Fruit fly (Drosophila melanogaster) whole organism, embryonic: ENCODE data around the gene CG10337.

Experiments
- Asciz ChIP-seq: fragments of 200-800 bp; sonication (Bioruptor generic); optimal IDR thresholded peaks from 2 replicates; lab custom pipeline; 2017; ENCODE audit warnings: missing biosample characterization, mild to moderate bottlenecking, missing genetic modification characterization, missing genetic modification reagents
- Atf6 ChIP-seq: fragments of 200-800 bp; sonication (Bioruptor generic); IDR thresholded peaks from 2 replicates; pipeline ENCODE4 v1.3.6; 2022; ENCODE audit warnings: missing biosample characterization, missing genetic modification characterization
- CG10366 ChIP-seq: fragments of 200-800 bp; sonication (Bioruptor generic); IDR thresholded peaks from 2 replicates; pipeline ENCODE4 v1.3.6; 2022; ENCODE audit warnings: missing biosample characterization, missing genetic modification characterization
- CG10959 ChIP-seq: fragments of 200-800 bp; sonication (Bioruptor generic); IDR thresholded peaks from 2 replicates; pipeline ENCODE4 v1.3.6; 2022; ENCODE audit warnings: missing biosample characterization, missing genetic modification characterization
- CG12236 ChIP-seq: fragments of 200-800 bp; sonication (Bioruptor generic); optimal IDR thresholded peaks from 2 replicates; lab custom pipeline; 2016; ENCODE audit warnings: missing biosample characterization, missing genetic modification characterization
- CG12659 ChIP-seq: fragments of 200-800 bp; sonication (Bioruptor generic); optimal IDR thresholded peaks from 3 replicates; lab custom pipeline; 2017; ENCODE audit warnings: mild to moderate bottlenecking, missing biosample characterization, missing genetic modification reagents, missing genetic modification characterization
- CG12942 ChIP-seq: fragments of 200-800 bp; sonication (Bioruptor generic); optimal IDR thresholded peaks from 3 replicates; lab custom pipeline; 2016; ENCODE audit warnings: missing biosample characterization, missing genetic modification characterization
- CG14014 ChIP-seq: fragments of 200-800 bp; sonication (Bioruptor generic); IDR thresholded peaks from 2 replicates; pipeline ENCODE4 v1.3.6; 2022; ENCODE audit warnings: missing biosample characterization, missing genetic modification characterization
- CG15011 ChIP-seq: fragments of 200-800 bp; sonication (Bioruptor generic); optimal IDR thresholded peaks from 3 replicates; lab custom pipeline; 2018; ENCODE audit warnings: missing biosample characterization, mild to moderate bottlenecking, missing genetic modification characterization
- CG16863 ChIP-seq: fragments of 200-800 bp; sonication (Bioruptor generic); optimal IDR thresholded peaks from 3 replicates; lab custom pipeline; 2016; ENCODE audit warnings: missing biosample characterization, missing genetic modification characterization
- CG17829 ChIP-seq: fragments of 200-800 bp; optimal IDR thresholded peaks from 2 replicates; lab custom pipeline; 2019; ENCODE audit warnings: missing biosample characterization, mild to moderate bottlenecking, missing genetic modification characterization, moderate library complexity
- CG18619 ChIP-seq: fragments of 200-800 bp; sonication (Bioruptor generic); optimal IDR thresholded peaks from 3 replicates; lab custom pipeline; 2017; ENCODE audit warnings: missing biosample characterization, mild to moderate bottlenecking, missing genetic modification characterization
- CG2120 ChIP-seq: fragments of 200-800 bp; sonication (Bioruptor generic); optimal IDR thresholded peaks from 3 replicates; lab custom pipeline; 2016; ENCODE audit warnings: missing biosample characterization, missing genetic modification characterization
- CG2678 ChIP-seq: fragments of 200-800 bp; sonication (Bioruptor generic); optimal IDR thresholded peaks from 3 replicates; lab custom pipeline; 2019; ENCODE audit warnings: missing biosample characterization, mild to moderate bottlenecking, missing genetic modification characterization, moderate library complexity
- CG31224 ChIP-seq: fragments of 200-800 bp; sonication (Bioruptor generic); IDR thresholded peaks from 2 replicates; pipeline ENCODE4 v1.3.6; 2022; ENCODE audit warnings: missing biosample characterization, missing genetic modification characterization
- CG33557 ChIP-seq: fragments of 200-800 bp; sonication (Bioruptor generic); optimal IDR thresholded peaks from 2 replicates; lab custom pipeline; 2019; ENCODE audit warnings: missing biosample characterization, mild to moderate bottlenecking, missing genetic modification characterization, moderate library complexity
- CG3407 ChIP-seq: fragments of 200-800 bp; sonication (Bioruptor generic); optimal IDR thresholded peaks from 2 replicates; lab custom pipeline; 2018; ENCODE audit warnings: missing biosample characterization, mild to moderate bottlenecking, missing genetic modification characterization
- CG4820 ChIP-seq: fragments of 200-800 bp; sonication (Bioruptor generic); optimal IDR thresholded peaks from 3 replicates; lab custom pipeline; 2016; ENCODE audit warnings: missing biosample characterization, missing genetic modification characterization
- CG6813 ChIP-seq: fragments of 200-800 bp; sonication (Bioruptor generic); optimal IDR thresholded peaks from 2 replicates; lab custom pipeline; 2017; ENCODE audit warnings: missing biosample characterization, missing genetic modification characterization, mild to moderate bottlenecking, moderate library complexity, missing genetic modification reagents
- CG7928 ChIP-seq: fragments of 200-800 bp; sonication (Bioruptor generic); optimal IDR thresholded peaks from 2 replicates; lab custom pipeline; 2017; ENCODE audit warnings: missing biosample characterization, mild to moderate bottlenecking, missing genetic modification characterization
- CG8388 ChIP-seq: fragments of 200-800 bp; sonication (Bioruptor generic); optimal IDR thresholded peaks from 2 replicates; lab custom pipeline; 2019; ENCODE audit warnings: missing biosample characterization, mild to moderate bottlenecking, missing genetic modification characterization, moderate library complexity
- CG9437 ChIP-seq: fragments of 200-800 bp; sonication (Bioruptor generic); optimal IDR thresholded peaks from 2 replicates; lab custom pipeline; 2018; ENCODE audit warnings: missing biosample characterization, mild to moderate bottlenecking, missing genetic modification characterization
- ERR ChIP-seq: fragments of 200-800 bp; sonication (Bioruptor generic); optimal IDR thresholded peaks from 2 replicates; lab custom pipeline; 2016; ENCODE audit warnings: missing biosample characterization, missing genetic modification characterization
- HLHmδ ChIP-seq: fragments of 200-800 bp; sonication (Bioruptor generic); optimal IDR thresholded peaks from 2 replicates; lab custom pipeline; 2018; ENCODE audit warnings: missing biosample characterization, mild to moderate bottlenecking, missing genetic modification characterization, moderate library complexity
- Jarid2 ChIP-seq: fragments of 200-800 bp; sonication (Bioruptor generic); optimal IDR thresholded peaks from 3 replicates; lab custom pipeline; 2017; ENCODE audit warnings: mild to moderate bottlenecking, missing biosample characterization, missing genetic modification reagents, missing genetic modification characterization
- Rfx ChIP-seq: fragments of 200-800 bp; sonication (Bioruptor generic); IDR thresholded peaks from 2 replicates; pipeline ENCODE4 v1.3.6; 2022; ENCODE audit warnings: missing biosample characterization, missing genetic modification characterization
- Scr ChIP-seq: fragments of 200-800 bp; sonication (Bioruptor generic); IDR thresholded peaks from 2 replicates; pipeline ENCODE4 v1.3.6; 2022; ENCODE audit warnings: missing biosample characterization, missing genetic modification characterization; ENCODE audit not compliant: partially characterized antibody
- bcd ChIP-seq: fragments of 200-800 bp; sonication (Bioruptor generic); optimal IDR thresholded peaks from 2 replicates; lab custom pipeline; 2017; ENCODE audit warnings: missing biosample characterization, mild to moderate bottlenecking, missing genetic modification characterization
- cato ChIP-seq: fragments of 200-800 bp; sonication (Bioruptor generic); optimal IDR thresholded peaks from 2 replicates; lab custom pipeline; 2016; ENCODE audit warnings: missing biosample characterization, missing genetic modification characterization, borderline replicate concordance
- da ChIP-seq: fragments of 200-800 bp; sonication (Bioruptor generic); optimal IDR thresholded peaks from 2 replicates; lab custom pipeline; 2016; ENCODE audit warnings: missing biosample characterization, missing genetic modification characterization
- exex ChIP-seq: fragments of 200-800 bp; sonication (Bioruptor generic); optimal IDR thresholded peaks from 4 replicates; lab custom pipeline; 2018; ENCODE audit warnings: missing biosample characterization, mild to moderate bottlenecking, missing genetic modification characterization, moderate library complexity
- eyg ChIP-seq: fragments of 200-800 bp; sonication (Bioruptor generic); optimal IDR thresholded peaks from 3 replicates; lab custom pipeline; 2016; ENCODE audit warnings: missing biosample characterization, missing genetic modification characterization
- fd96Cb ChIP-seq: fragments of 200-800 bp; sonication (Bioruptor generic); optimal IDR thresholded peaks from 2 replicates; lab custom pipeline; 2018; ENCODE audit warnings: missing biosample characterization, mild to moderate bottlenecking, missing genetic modification characterization, moderate library complexity
- gro ChIP-seq: fragments of 200-800 bp; sonication (Bioruptor generic); optimal IDR thresholded peaks from 2 replicates; lab custom pipeline; 2016; ENCODE audit warnings: missing biosample characterization, missing genetic modification characterization
- ham ChIP-seq: fragments of 200-800 bp; sonication (Bioruptor generic); IDR thresholded peaks from 2 replicates; pipeline ENCODE4 v1.3.6; 2022; ENCODE audit warnings: missing biosample characterization, missing genetic modification characterization
- lbe ChIP-seq: fragments of 200-800 bp; sonication (Bioruptor generic); optimal IDR thresholded peaks from 2 replicates; lab custom pipeline; 2016; ENCODE audit warnings: missing biosample characterization, mild to moderate bottlenecking, missing genetic modification characterization
- mam ChIP-seq: fragments of 200-800 bp; sonication (Bioruptor generic); optimal IDR thresholded peaks from 3 replicates; lab custom pipeline; 2016; ENCODE audit warnings: missing biosample characterization, missing genetic modification characterization
- odd ChIP-seq: fragments of 200-800 bp; sonication (Bioruptor generic); optimal IDR thresholded peaks from 2 replicates; lab custom pipeline; 2017; ENCODE audit warnings: missing biosample characterization, mild to moderate bottlenecking, missing genetic modification characterization
- org-1 ChIP-seq: fragments of 200-800 bp; sonication (Bioruptor generic); optimal IDR thresholded peaks from 2 replicates; lab custom pipeline; 2017; ENCODE audit warnings: missing biosample characterization, missing genetic modification characterization
- otp ChIP-seq: fragments of 200-800 bp; sonication (Bioruptor generic); IDR thresholded peaks from 3 replicates; pipeline ENCODE4, ENCODE4 v1.3.6; 2022; ENCODE audit warnings: missing biosample characterization, missing genetic modification characterization
- pan ChIP-seq, 4 experiments: fragments of >200 bp in 3 of 4; fragments of 200-800 bp in 1 of 4; sonication (Bioruptor generic) in 1 of 4; optimal IDR thresholded peaks in 3 of 4; IDR thresholded peaks in 1 of 4; 2 replicates each; pipeline versions ENCODE4 v1.3.6 to Lab custom; 2017 to 2022; ENCODE audit warnings: missing biosample characterization in 2 of 4, missing genetic modification characterization in 2 of 4, mixed read lengths in 1 of 4
- psq ChIP-seq: fragments of 200-800 bp; sonication (Bioruptor generic); optimal IDR thresholded peaks from 2 replicates; lab custom pipeline; 2017; ENCODE audit warnings: missing biosample characterization, missing genetic modification characterization
- sc ChIP-seq, 3 experiments: fragments of >200 bp in 2 of 3; fragments of 200-800 bp in 1 of 3; sonication (Bioruptor generic) in 1 of 3; optimal IDR thresholded peaks; 2 replicates in 2 of 3; 3 replicates in 1 of 3; lab custom pipeline; 2017; ENCODE audit warnings: mild to moderate bottlenecking in 1 of 3, missing biosample characterization in 1 of 3, missing genetic modification characterization in 1 of 3, missing genetic modification reagents in 1 of 3
- shn ChIP-seq: fragments of 200-800 bp; sonication (Bioruptor generic); optimal IDR thresholded peaks from 3 replicates; lab custom pipeline; 2016; ENCODE audit warnings: missing biosample characterization, missing genetic modification characterization
- tap ChIP-seq: fragments of 200-800 bp; optimal IDR thresholded peaks from 3 replicates; lab custom pipeline; 2019; ENCODE audit warnings: missing biosample characterization, mild to moderate bottlenecking, missing genetic modification characterization, moderate library complexity
- toy ChIP-seq: fragments of 200-800 bp; sonication (Bioruptor generic); IDR thresholded peaks from 2 replicates; pipeline ENCODE4 v1.3.6; 2022; ENCODE audit warnings: missing biosample characterization, missing genetic modification characterization
- ttk ChIP-seq: fragments of 200-800 bp; sonication (Bioruptor generic); IDR thresholded peaks from 2 replicates; pipeline ENCODE4 v2.1.2; 2022; ENCODE audit warnings: missing biosample characterization, missing genetic modification characterization
- vvl ChIP-seq: fragments of 200-800 bp; sonication (Bioruptor generic); IDR thresholded peaks from 2 replicates; pipeline ENCODE4 v1.3.6; 2022; ENCODE audit warnings: missing biosample characterization, missing genetic modification characterization
- z ChIP-seq: fragments of 200-800 bp; sonication (Bioruptor generic); IDR thresholded peaks from 3 replicates; pipeline ENCODE4 v1.3.6; 2022; ENCODE audit warnings: missing biosample characterization, missing genetic modification characterization

The CG10337 gene

dm6 chr2L:19517154-19517814, 29.5 kb downstream of the CG10337 start, which contains the start of gene Hasp (continued):
- TF ChIP-seq Asciz (peak; percentile 58), CG12942 (GFP tag; lab: Kevin White, UChicago) (peak; percentile 46), CG10366 (peak; percentile 17; the same call in 1 of the 2 replicates), bcd (GFP tag; lab: Kevin White, UChicago) (peak; percentile 53), toy (GFP tag; lab: Robert Waterston, UW) (no peak), CG15011 (GFP tag; lab: Kevin White, UChicago) (no peak), CG6813 (peak; percentile 12), psq (GFP tag; lab: Kevin White, UChicago) (no peak), eyg (GFP tag; lab: Kevin White, UChicago) (no peak), CG16863 (GFP tag; lab: Kevin White, UChicago) (no peak), ttk (GFP tag; lab: Robert Waterston, UW) (peak; percentile 33; the same call in 1 of the 2 replicates), otp (GFP tag; lab: Robert Waterston, UW) (no peak), CG7928 (no peak), cato (GFP tag; lab: Kevin White, UChicago) (no peak), fd96Cb (tag; lab: Kevin White, UChicago) (peak; percentile 69), CG31224 (GFP tag; lab: Robert Waterston, UW) (peak; percentile 50; the same call in 1 of the 2 replicates), exex (tag; lab: Kevin White, UChicago) (no peak), z (GFP tag; lab: Robert Waterston, UW) (no peak), ham (GFP tag; lab: Robert Waterston, UW) (no peak), CG14014 (GFP tag; lab: Robert Waterston, UW) (peak; percentile 63; the same call in 1 of the 2 replicates), mam (GFP tag; lab: Kevin White, UChicago) (no peak), da (no peak), CG8388 (peak; percentile 59), lbe (no peak), tap (tag; lab: Kevin White, UChicago) (no peak), CG9437 (GFP tag; lab: Kevin White, UChicago) (peak; percentile 12), CG10959 (GFP tag; lab: Robert Waterston, UW) (no peak), ERR (GFP tag; lab: Kevin White, UChicago) (no peak), CG2120 (GFP tag; lab: Kevin White, UChicago) (peak; percentile 39), Scr (GFP tag; lab: Robert Waterston, UW) (peak; percentile 60), pan (optimal IDR thresholded peaks at IDR 0.05; lab: Kevin White, UChicago) (no peak), pan (GFP tag; optimal IDR thresholded peaks at IDR 0.05 in 1 of 2, IDR thresholded peaks at IDR 0.05 in 1 of 2) (peak in 1 of 2 experiments; percentile 65), CG17829 (peak; percentile 62), odd (GFP tag; lab: Kevin White, UChicago) (no peak), Atf6 (GFP tag; lab: Robert Waterston, UW) (no peak; the same call in 1 of the 2 replicates), sc (optimal IDR thresholded peaks at IDR 0.05; lab: Kevin White, UChicago) (no peak), sc (GFP tag; optimal IDR thresholded peaks at IDR 0.05; lab: Kevin White, UChicago) (no peak), CG3407 (GFP tag; lab: Kevin White, UChicago) (no peak), HLHmδ (GFP tag; lab: Kevin White, UChicago) (no peak), CG12236 (GFP tag; lab: Kevin White, UChicago) (no peak), Jarid2 (GFP tag; lab: Kevin White, UChicago) (no peak), CG33557 (GFP tag; lab: Kevin White, UChicago) (no peak), CG12659 (GFP tag; lab: Kevin White, UChicago) (peak; percentile 46), gro (GFP tag; lab: Kevin White, UChicago) (no peak), Rfx (GFP tag; lab: Robert Waterston, UW) (peak; percentile 67), vvl (GFP tag; lab: Robert Waterston, UW) (peak; percentile 83), shn (GFP tag; lab: Kevin White, UChicago) (no peak), org-1 (no peak), CG2678 (tag; lab: Kevin White, UChicago) (peak; percentile 68), CG4820 (peak; percentile 58), CG18619 (peak; percentile 29)
